Worm (Caenorhabditis elegans) whole organism, midembryonic: ENCODE measurements around the gene srlf-24.

Source experiments
- T22C8.4 ChIP-seq: fragments of 200-800 bp; sonication (Bioruptor generic); IDR thresholded peaks from 2 replicates; pipeline ENCODE4 v1.3.6; 2022; ENCODE audit warnings: missing genetic modification characterization, missing compliant biosample characterization
- cog-1 ChIP-seq: sonication (generic microtip); optimal IDR thresholded peaks from 2 replicates; lab custom pipeline; 2016; ENCODE audit warnings: missing genetic modification characterization, missing compliant biosample characterization
- flt-1 ChIP-seq: fragments of 200-800 bp; sonication (Bioruptor generic); IDR thresholded peaks from 2 replicates; pipeline ENCODE4 v1.3.6; 2022; ENCODE audit warnings: missing genetic modification characterization, missing compliant biosample characterization
- klf-2 ChIP-seq: fragments of 200-800 bp; sonication (Bioruptor generic); conservative IDR thresholded peaks from 2 replicates; pipeline ENCODE4 v1.3.6; 2022; ENCODE audit warnings: missing genetic modification reagents, missing genetic modification characterization, missing compliant biosample characterization
- med-1 ChIP-seq: sonication (generic microtip); optimal IDR thresholded peaks from 2 replicates; lab custom pipeline; 2017; ENCODE audit warnings: missing genetic modification characterization, mild to moderate bottlenecking, missing compliant biosample characterization, antibody characterized with exemption, missing genetic modification reagents; ENCODE audit not compliant: insufficient read depth
- ref-1 ChIP-seq: fragments of 200-800 bp; sonication (Bioruptor generic); conservative IDR thresholded peaks from 2 replicates; pipeline ENCODE4 v1.3.6; 2022; ENCODE audit warnings: missing genetic modification reagents, missing genetic modification characterization, missing compliant biosample characterization
- tab-1 ChIP-seq: fragments of 200-800 bp; sonication (Bioruptor generic); IDR thresholded peaks from 2 replicates; pipeline ENCODE4 v1.3.6; 2022; ENCODE audit warnings: missing genetic modification characterization, missing compliant biosample characterization
- ztf-23 ChIP-seq: fragments of 200-800 bp; sonication (Bioruptor generic); IDR thresholded peaks from 2 replicates; pipeline ENCODE4 v1.3.6; 2022; ENCODE audit warnings: missing genetic modification reagents, missing genetic modification characterization, missing compliant biosample characterization
- ztf-29 ChIP-seq: fragments of 200-800 bp; sonication (Bioruptor generic); IDR thresholded peaks from 2 replicates; pipeline ENCODE4 v1.3.6; 2022; ENCODE audit warnings: missing genetic modification reagents, missing genetic modification characterization, missing compliant biosample characterization

srlf-24 gene

ce11 chrIV:11078482-11078881, 27.1 kb downstream of the srlf-24 start, which contains the start of gene Y5F2A.4:
TSS of gene Y5F2A.4 (minus strand) at chrIV:11078582.
- TF ChIP-seq med-1 (GFP tag; lab: Kevin White, UChicago) (no peak), cog-1 (tag; lab: Kevin White, UChicago) (no peak)

ce11 chrIV:11068314-11068713, 37.3 kb downstream of the srlf-24 start:
- TF ChIP-seq tab-1 (GFP tag; lab: Robert Waterston, UW) (no peak), flt-1 (GFP tag; lab: Robert Waterston, UW) (no peak), ztf-29 (GFP tag; lab: Robert Waterston, UW) (no peak), ztf-23 (GFP tag; lab: Robert Waterston, UW) (no peak), klf-2 (GFP tag; lab: Robert Waterston, UW) (no peak)

ce11 chrIV:11067003-11067402, 38.6 kb downstream of the srlf-24 start, which contains the start of gene ttr-17:
TSS of gene ttr-17 (minus strand) at chrIV:11067026.
- no peak for TF ChIP-seq ztf-29 (GFP tag; lab: Robert Waterston, UW)
- TF ChIP-seq flt-1 (GFP tag; lab: Robert Waterston, UW) = no peak
- TF ChIP-seq cog-1 (tag; lab: Kevin White, UChicago) = no peak
- no peak for TF ChIP-seq klf-2 (GFP tag; lab: Robert Waterston, UW)
- no peak for TF ChIP-seq med-1 (GFP tag; lab: Kevin White, UChicago)
- no peak for TF ChIP-seq ref-1 (GFP tag; lab: Robert Waterston, UW)
- TF ChIP-seq tab-1 (GFP tag; lab: Robert Waterston, UW) = no peak
- TF ChIP-seq ztf-23 (GFP tag; lab: Robert Waterston, UW) = no peak
- TF ChIP-seq T22C8.4 (GFP tag; lab: Robert Waterston, UW) = no peak

ce11 chrIV:11063962-11064361, 41.7 kb downstream of the srlf-24 start, which contains the start of gene ttr-16:
TSS of gene ttr-16 (minus strand) at chrIV:11064137.
- TF ChIP-seq med-1 (GFP tag; lab: Kevin White, UChicago) (no peak), flt-1 (GFP tag; lab: Robert Waterston, UW) (0 out of 2 replicates have a peak, but pooled peaks have one; percentile 5)

DNA sequence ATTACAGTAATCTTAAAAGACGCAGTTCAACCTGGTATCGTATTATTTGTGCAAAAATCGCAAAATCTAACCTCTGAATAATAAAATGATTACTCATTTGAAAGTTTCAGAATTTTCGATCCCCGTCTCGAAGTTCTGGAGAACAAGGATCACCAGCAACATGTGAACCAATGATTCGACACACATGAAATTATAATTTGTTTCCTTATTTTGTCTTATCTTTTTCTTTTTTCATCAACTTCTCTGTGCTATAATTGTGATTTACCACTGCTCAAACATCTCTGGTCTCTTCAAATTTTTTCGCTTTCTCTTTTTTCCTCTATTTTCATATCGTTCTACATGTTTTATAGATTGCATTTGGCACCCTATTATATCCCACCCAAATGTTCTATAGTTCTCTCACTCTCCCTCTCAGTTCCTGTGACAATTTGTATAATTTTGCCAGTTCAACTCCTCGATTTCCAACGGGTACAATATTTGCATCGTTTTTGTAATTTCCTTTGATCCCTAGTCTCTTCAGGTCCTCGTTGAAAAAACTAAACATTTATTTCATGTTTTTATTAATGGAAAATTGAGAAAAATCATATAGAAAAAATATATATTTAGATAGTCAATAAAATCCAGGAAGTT, 42.5 kb downstream of the srlf-24 start:
- TF ChIP-seq cog-1 (tag; lab: Kevin White, UChicago) (no peak), flt-1 (GFP tag; lab: Robert Waterston, UW) (no peak), ref-1 (GFP tag; lab: Robert Waterston, UW) (no peak), T22C8.4 (GFP tag; lab: Robert Waterston, UW) (no peak), klf-2 (GFP tag; lab: Robert Waterston, UW) (no peak), ztf-23 (GFP tag; lab: Robert Waterston, UW) (no peak)
